Worm (Caenorhabditis elegans) whole organism, L1 larva: ENCODE data around the gene T05A7.11.
A peak's percentile ranks its signal among the peaks of the same experiment; 100 is the strongest.

Experiments
- C04F5.9 ChIP-seq: sonication (generic microtip); optimal IDR thresholded peaks from 2 replicates; lab custom pipeline; 2016; ENCODE audit warnings: missing genetic modification characterization, missing compliant biosample characterization
- C16A3.4 ChIP-seq: fragments of 150-350 bp; optimal IDR thresholded peaks from 2 replicates; lab custom pipeline; 2014; ENCODE audit warnings: missing biosample characterization, missing genetic modification characterization
- F16B12.6 ChIP-seq: fragments of 150-350 bp; optimal IDR thresholded peaks from 2 replicates; lab custom pipeline; 2014; ENCODE audit warnings: missing biosample characterization, missing genetic modification characterization
- Y116A8C.19 ChIP-seq: sonication (generic microtip); optimal IDR thresholded peaks from 2 replicates; lab custom pipeline; 2016; ENCODE audit warnings: missing compliant biosample characterization, missing genetic modification characterization, borderline replicate concordance
- alr-1 ChIP-seq: fragments of 200-800 bp; sonication (Bioruptor generic); optimal IDR thresholded peaks from 2 replicates; lab custom pipeline; 2018; ENCODE audit warnings: borderline replicate concordance, mild to moderate bottlenecking, missing genetic modification characterization, missing compliant biosample characterization
- ceh-63 ChIP-seq: fragments of 200-800 bp; sonication (Bioruptor generic); optimal IDR thresholded peaks from 2 replicates; lab custom pipeline; 2018; ENCODE audit warnings: mild to moderate bottlenecking, missing genetic modification characterization, missing compliant biosample characterization
- ceh-8 ChIP-seq: fragments of 200-800 bp; sonication (Bioruptor generic); optimal IDR thresholded peaks from 2 replicates; lab custom pipeline; 2018; ENCODE audit warnings: mild to moderate bottlenecking, missing genetic modification characterization, moderate library complexity, missing compliant biosample characterization
- ceh-82 ChIP-seq, 3 experiments: fragments of 150-350 bp in 1 of 3; sonication (generic microtip) in 2 of 3; optimal IDR thresholded peaks; 2 replicates each; lab custom pipeline; 2014 to 2017; ENCODE audit warnings: missing biosample characterization in 3 of 3, missing genetic modification characterization in 3 of 3
- ces-1 ChIP-seq: fragments of 150-350 bp; optimal IDR thresholded peaks from 2 replicates; lab custom pipeline; 2014; ENCODE audit warnings: missing biosample characterization, missing genetic modification reagents, missing genetic modification characterization
- dpl-1 ChIP-seq, 3 experiments: fragments of 150-350 bp in 2 of 3; sonication (generic microtip) in 1 of 3; optimal IDR thresholded peaks; 2 replicates each; lab custom pipeline; 2014 to 2017; ENCODE audit warnings: missing biosample characterization in 3 of 3, missing genetic modification characterization in 3 of 3, missing genetic modification reagents in 3 of 3
- efl-3 ChIP-seq: fragments of 200-800 bp; sonication (Bioruptor generic); optimal IDR thresholded peaks from 2 replicates; lab custom pipeline; 2018; ENCODE audit warnings: mild to moderate bottlenecking, missing genetic modification characterization, missing compliant biosample characterization
- egl-13 ChIP-seq: sonication (generic microtip); optimal IDR thresholded peaks from 2 replicates; lab custom pipeline; 2016; ENCODE audit warnings: missing genotype, missing genetic modification reagents, missing genetic modification characterization, missing compliant biosample characterization
- ets-5 ChIP-seq: fragments of 200-800 bp; sonication (Bioruptor generic); IDR thresholded peaks from 2 replicates; pipeline ENCODE4 v1.3.6; 2022; ENCODE audit warnings: missing genetic modification characterization, missing compliant biosample characterization
- fos-1 ChIP-seq: fragments of 150-350 bp; optimal IDR thresholded peaks from 2 replicates; lab custom pipeline; 2014; ENCODE audit warnings: missing biosample characterization, missing genetic modification characterization
- hlh-4 ChIP-seq: sonication (generic microtip); optimal IDR thresholded peaks from 2 replicates; lab custom pipeline; 2016; ENCODE audit warnings: mild to moderate bottlenecking, missing genetic modification characterization, missing compliant biosample characterization
- hpl-2 ChIP-seq: fragments of 150-350 bp; optimal IDR thresholded peaks from 2 replicates; lab custom pipeline; 2014; ENCODE audit warnings: missing biosample characterization, missing genetic modification reagents, missing genetic modification characterization
- irx-1 ChIP-seq: sonication (generic microtip); optimal IDR thresholded peaks from 2 replicates; lab custom pipeline; 2016; ENCODE audit warnings: missing genetic modification characterization, missing compliant biosample characterization
- jun-1 ChIP-seq: fragments of 150-350 bp; optimal IDR thresholded peaks from 2 replicates; lab custom pipeline; 2014; ENCODE audit warnings: missing biosample characterization, missing genetic modification reagents, missing genetic modification characterization
- lin-13 ChIP-seq: fragments of 150-350 bp; optimal IDR thresholded peaks from 2 replicates; lab custom pipeline; 2014; ENCODE audit warnings: missing biosample characterization, missing genetic modification reagents, missing genetic modification characterization
- lin-14 ChIP-seq: fragments of 200-800 bp; sonication (Bioruptor generic); optimal IDR thresholded peaks from 2 replicates; lab custom pipeline; 2018; ENCODE audit warnings: mild to moderate bottlenecking, missing genetic modification characterization, moderate library complexity, missing compliant biosample characterization
- lin-15B ChIP-seq: fragments of 150-350 bp; sonication (generic microtip); optimal IDR thresholded peaks from 3 replicates; lab custom pipeline; 2014; ENCODE audit warnings: missing biosample characterization, missing genetic modification characterization
- lin-35 ChIP-seq, 2 experiments: fragments of 150-350 bp; optimal IDR thresholded peaks; 2 replicates each; lab custom pipeline; 2014; ENCODE audit warnings: missing biosample characterization in 2 of 2, missing genetic modification characterization in 2 of 2, missing genetic modification reagents in 2 of 2
- lin-39 ChIP-seq: fragments of 150-350 bp; optimal IDR thresholded peaks from 2 replicates; lab custom pipeline; 2014; ENCODE audit warnings: missing biosample characterization, missing genetic modification reagents, missing genetic modification characterization
- lsy-2 ChIP-seq, 2 experiments: fragments of 150-350 bp; optimal IDR thresholded peaks; 2 replicates each; lab custom pipeline; 2014; ENCODE audit warnings: missing biosample characterization in 2 of 2, missing genetic modification characterization in 2 of 2
- mab-9 ChIP-seq: fragments of 200-800 bp; sonication (Bioruptor generic); IDR thresholded peaks from 2 replicates; pipeline ENCODE4 v1.3.6; 2022; ENCODE audit warnings: missing genetic modification reagents, missing genetic modification characterization, missing compliant biosample characterization
- mef-2 ChIP-seq: fragments of 150-350 bp; optimal IDR thresholded peaks from 2 replicates; lab custom pipeline; 2014; ENCODE audit warnings: missing biosample characterization, missing genetic modification characterization
- mep-1 ChIP-seq: fragments of 150-350 bp; optimal IDR thresholded peaks from 2 replicates; lab custom pipeline; 2014; ENCODE audit warnings: missing biosample characterization, missing genetic modification characterization
- nhr-11 ChIP-seq: fragments of 150-350 bp; optimal IDR thresholded peaks from 2 replicates; lab custom pipeline; 2014; ENCODE audit warnings: missing biosample characterization, missing genetic modification characterization
- nhr-12 ChIP-seq: sonication (generic microtip); optimal IDR thresholded peaks from 2 replicates; lab custom pipeline; 2017; ENCODE audit warnings: missing biosample characterization, missing genetic modification characterization
- nhr-19 ChIP-seq: fragments of 200-800 bp; sonication (Bioruptor generic); conservative IDR thresholded peaks from 2 replicates; pipeline ENCODE4 v1.3.6; 2022; ENCODE audit warnings: missing genetic modification characterization, missing compliant biosample characterization
- nhr-20 ChIP-seq: sonication (generic microtip); optimal IDR thresholded peaks from 2 replicates; lab custom pipeline; 2016; ENCODE audit warnings: mild to moderate bottlenecking, missing genetic modification characterization, missing compliant biosample characterization
- nhr-47 ChIP-seq: sonication (generic microtip); optimal IDR thresholded peaks from 2 replicates; lab custom pipeline; 2016; ENCODE audit warnings: mild to moderate bottlenecking, missing genetic modification characterization, moderate library complexity, missing compliant biosample characterization
- nhr-76 ChIP-seq: sonication (generic microtip); optimal IDR thresholded peaks from 2 replicates; lab custom pipeline; 2017; ENCODE audit warnings: missing biosample characterization, missing genetic modification characterization
- nhr-85 ChIP-seq: sonication (generic microtip); peaks from one replicate; lab custom pipeline; 2016; ENCODE audit warnings: missing genetic modification characterization, inconsistent platforms, missing compliant biosample characterization
- pax-3 ChIP-seq: fragments of 200-800 bp; sonication (Bioruptor generic); optimal IDR thresholded peaks from 2 replicates; lab custom pipeline; 2018; ENCODE audit warnings: mild to moderate bottlenecking, missing genetic modification characterization, moderate library complexity, missing compliant biosample characterization
- pqm-1 ChIP-seq: sonication (generic microtip); optimal IDR thresholded peaks from 3 replicates; lab custom pipeline; 2017; ENCODE audit warnings: missing biosample characterization, missing genetic modification characterization
- rnt-1 ChIP-seq: sonication (generic microtip); optimal IDR thresholded peaks from 2 replicates; lab custom pipeline; 2016; ENCODE audit warnings: mild to moderate bottlenecking, missing genetic modification characterization, moderate library complexity, missing compliant biosample characterization
- snpc-4 ChIP-seq: fragments of 150-350 bp; optimal IDR thresholded peaks from 2 replicates; lab custom pipeline; 2014; ENCODE audit warnings: missing biosample characterization, missing genetic modification characterization
- snu-23 ChIP-seq: sonication (generic microtip); optimal IDR thresholded peaks from 2 replicates; lab custom pipeline; 2016; ENCODE audit warnings: missing genetic modification characterization, missing compliant biosample characterization
- sox-4 ChIP-seq: sonication (generic microtip); optimal IDR thresholded peaks from 2 replicates; lab custom pipeline; 2016; ENCODE audit warnings: missing genetic modification characterization, missing compliant biosample characterization
- sptf-1 ChIP-seq: fragments of 150-350 bp; optimal IDR thresholded peaks from 2 replicates; lab custom pipeline; 2014; ENCODE audit warnings: missing biosample characterization, missing genetic modification characterization
- sup-37 ChIP-seq: fragments of 200-800 bp; sonication (Bioruptor generic); optimal IDR thresholded peaks from 2 replicates; lab custom pipeline; 2018; ENCODE audit warnings: mild to moderate bottlenecking, missing genetic modification characterization, missing compliant biosample characterization
- tbx-2 ChIP-seq: sonication (generic microtip); optimal IDR thresholded peaks from 2 replicates; lab custom pipeline; 2016; ENCODE audit warnings: missing genetic modification characterization, missing compliant biosample characterization
- tlp-1 ChIP-seq: fragments of 150-350 bp; optimal IDR thresholded peaks from 2 replicates; lab custom pipeline; 2014; ENCODE audit warnings: missing biosample characterization, missing genetic modification characterization
- unc-86 ChIP-seq: sonication (generic microtip); optimal IDR thresholded peaks from 2 replicates; lab custom pipeline; 2016; ENCODE audit warnings: missing genetic modification characterization, missing compliant biosample characterization
- unc-98 ChIP-seq: fragments of 200-800 bp; sonication (Bioruptor generic); IDR thresholded peaks from 2 replicates; pipeline ENCODE4 v1.3.6; 2022; ENCODE audit warnings: missing genetic modification characterization, missing compliant biosample characterization
- vab-15 ChIP-seq: sonication (generic microtip); optimal IDR thresholded peaks from 2 replicates; lab custom pipeline; 2017; ENCODE audit warnings: missing genotype, mild to moderate bottlenecking, missing genetic modification characterization, missing compliant biosample characterization
- zag-1 ChIP-seq: fragments of 150-350 bp; optimal IDR thresholded peaks from 2 replicates; lab custom pipeline; 2014; ENCODE audit warnings: missing biosample characterization, missing genetic modification characterization
- zip-4 ChIP-seq: fragments of 200-800 bp; sonication (Bioruptor generic); optimal IDR thresholded peaks from 2 replicates; lab custom pipeline; 2018; ENCODE audit warnings: mild to moderate bottlenecking, missing genetic modification characterization, moderate library complexity, missing compliant biosample characterization
- ztf-11 ChIP-seq, 2 experiments: sonication (generic microtip); optimal IDR thresholded peaks; 2 replicates each; lab custom pipeline; 2016 to 2017; ENCODE audit warnings: missing genetic modification characterization in 2 of 2, missing biosample characterization in 1 of 2, missing compliant biosample characterization in 1 of 2

Gene T05A7.11

ce11 chrII:4701482-4702119 is 36.3 kb upstream of the T05A7.11 start, which contains the start of gene unc-85 (continued):
- TF ChIP-seq tbx-2 (tag; lab: Kevin White, UChicago) (peak; percentile 69), sox-4 (peak; percentile 40), snu-23 (peak; percentile 76), nhr-47 (tag; lab: Kevin White, UChicago) (peak; percentile 82), nhr-19 (GFP tag; lab: Robert Waterston, UW) (peak; percentile 94), mep-1 (tag; lab: Kevin White, UChicago) (peak; percentile 28), lsy-2 (tag; optimal IDR thresholded peaks at IDR 0.05; lab: Kevin White, UChicago) (peak; percentile 72 to 88)

DNA sequence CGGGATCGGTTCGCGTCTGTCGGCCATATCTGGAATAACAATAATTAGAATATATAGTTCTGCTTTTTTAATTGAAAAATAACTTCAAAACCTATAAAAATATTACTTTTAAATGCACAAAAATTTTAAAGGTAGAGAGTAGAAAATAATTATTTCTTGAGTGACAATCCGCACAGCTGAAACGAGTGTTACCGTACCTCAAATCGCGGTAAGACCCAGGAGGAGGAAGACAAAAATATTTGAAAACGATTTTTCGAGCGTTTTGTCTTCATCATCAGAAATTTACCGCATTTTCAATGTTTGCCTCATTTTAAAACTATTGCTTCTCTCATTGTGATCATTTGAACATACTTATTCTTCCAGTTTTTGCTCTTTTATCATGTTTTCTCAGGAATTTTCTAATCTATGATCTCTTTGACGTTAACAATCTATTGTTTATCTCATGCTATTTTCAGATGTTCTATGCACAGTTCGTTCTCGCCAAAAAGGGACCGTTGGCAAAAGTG is 33.1 kb upstream of the T05A7.11 start, which contains the start of the genes rpn-5 and scc-1:
Gene rpn-5 (minus strand): TSS at position 162 of the 506 bp plus-strand sequence.
Gene scc-1 (plus strand): TSS at position 456 of the 506 bp plus-strand sequence.
- TF ChIP-seq sox-4 (no peak), snpc-4 (tag; lab: Kevin White, UChicago) (peak; percentile 24), lin-15B (tag; lab: Kevin White, UChicago) (peak; percentile 66), lin-35 (GFP tag; optimal IDR thresholded peaks at IDR 0.05; lab: Kevin White, UChicago) (peak; percentile 92 to 97), ets-5 (no peak), sup-37 (GFP tag; lab: Kevin White, UChicago) (no peak), ztf-11 (tag; optimal IDR thresholded peaks at IDR 0.05; lab: Kevin White, UChicago) (peak in 1 of 2 experiments; percentile 15), nhr-85 (tag; lab: Kevin White, UChicago) (peak; percentile 31), ceh-63 (GFP tag; lab: Kevin White, UChicago) (no peak), zag-1 (tag; lab: Kevin White, UChicago) (no peak), alr-1 (tag; lab: Kevin White, UChicago) (no peak), jun-1 (peak; percentile 10), fos-1 (tag; lab: Kevin White, UChicago) (peak; percentile 51), egl-13 (tag; lab: Kevin White, UChicago) (no peak), nhr-11 (tag; lab: Kevin White, UChicago) (peak; percentile 50), pax-3 (tag; lab: Kevin White, UChicago) (no peak), efl-3 (GFP tag; lab: Kevin White, UChicago) (no peak), lin-14 (GFP tag; lab: Kevin White, UChicago) (peak; percentile 63), zip-4 (no peak), tlp-1 (tag; lab: Kevin White, UChicago) (no peak), nhr-12 (no peak), pqm-1 (tag; lab: Kevin White, UChicago) (no peak), dpl-1 (GFP tag; optimal IDR thresholded peaks at IDR 0.05; lab: Kevin White, UChicago) (peak; percentile 91 to 95 (median 91)), rnt-1 (tag; lab: Kevin White, UChicago) (peak; percentile 77), unc-86 (tag; lab: Kevin White, UChicago) (peak; percentile 45), nhr-20 (tag; lab: Kevin White, UChicago) (peak; percentile 72), lin-13 (GFP tag; lab: Kevin White, UChicago) (peak; percentile 52), F16B12.6 (tag; lab: Kevin White, UChicago) (peak; percentile 44), Y116A8C.19 (tag; lab: Kevin White, UChicago) (no peak), nhr-76 (tag; lab: Kevin White, UChicago) (no peak), C04F5.9 (tag; lab: Kevin White, UChicago) (no peak), hpl-2 (GFP tag; lab: Kevin White, UChicago) (no peak), mef-2 (tag; lab: Kevin White, UChicago) (no peak), unc-98 (GFP tag; lab: Robert Waterston, UW) (no peak), ces-1 (GFP tag; lab: Kevin White, UChicago) (no peak), C16A3.4 (tag; lab: Kevin White, UChicago) (peak; percentile 84), irx-1 (tag; lab: Kevin White, UChicago) (no peak), sptf-1 (no peak), mab-9 (no peak), ceh-82 (tag; optimal IDR thresholded peaks at IDR 0.05; lab: Kevin White, UChicago) (peak in 2 of 3 experiments; percentile 59 to 81), lin-39 (tag; lab: Kevin White, UChicago) (peak; percentile 56), vab-15 (tag; lab: Kevin White, UChicago) (peak; percentile 62), ceh-8 (peak; percentile 45), hlh-4 (tag; lab: Kevin White, UChicago) (no peak)
